Fruit fly (Drosophila melanogaster) whole organism, embryonic: ENCODE data around the gene CG4972.

Experiments used
- Ada2b ChIP-seq: fragments of 200-800 bp; sonication (Bioruptor generic); IDR thresholded peaks from 2 replicates; pipeline ENCODE4 v1.3.6; 2022; ENCODE audit warnings: missing biosample characterization, missing genetic modification characterization
- BEAF-32 ChIP-seq: fragments of 200-800 bp; sonication (Bioruptor generic); optimal IDR thresholded peaks from 3 replicates; lab custom pipeline; 2017; ENCODE audit warnings: missing biosample characterization, missing genetic modification characterization, mild to moderate bottlenecking, moderate library complexity, missing genetic modification reagents
- CG1024 ChIP-seq: fragments of 200-800 bp; sonication (Bioruptor generic); IDR thresholded peaks from 2 replicates; pipeline ENCODE4 v1.3.6; 2022; ENCODE audit warnings: missing biosample characterization, missing genetic modification characterization
- CG10366 ChIP-seq: fragments of 200-800 bp; sonication (Bioruptor generic); IDR thresholded peaks from 2 replicates; pipeline ENCODE4 v1.3.6; 2022; ENCODE audit warnings: missing biosample characterization, missing genetic modification characterization
- CG11093 ChIP-seq: fragments of 200-800 bp; sonication (Bioruptor generic); IDR thresholded peaks from 3 replicates; pipeline ENCODE4 v1.3.6; 2022; ENCODE audit warnings: missing biosample characterization, missing genetic modification characterization
- CG11247 ChIP-seq: fragments of 200-800 bp; sonication (Bioruptor generic); IDR thresholded peaks from 2 replicates; pipeline ENCODE4 v1.3.6; 2022; ENCODE audit warnings: missing biosample characterization, missing genetic modification characterization
- CG12299 ChIP-seq: fragments of 200-800 bp; sonication (Bioruptor generic); optimal IDR thresholded peaks from 2 replicates; lab custom pipeline; 2018; ENCODE audit warnings: missing biosample characterization, mild to moderate bottlenecking, missing genetic modification characterization
- CG1233 ChIP-seq: fragments of 200-800 bp; sonication (Bioruptor generic); optimal IDR thresholded peaks from 4 replicates; lab custom pipeline; 2018; ENCODE audit warnings: missing biosample characterization, mild to moderate bottlenecking, missing genetic modification characterization
- CG13123 ChIP-seq: fragments of 200-800 bp; sonication (Bioruptor generic); optimal IDR thresholded peaks from 2 replicates; lab custom pipeline; 2016; ENCODE audit warnings: missing biosample characterization, missing genetic modification characterization
- CG17385 ChIP-seq: fragments of 200-800 bp; sonication (Bioruptor generic); optimal IDR thresholded peaks from 3 replicates; lab custom pipeline; 2018; ENCODE audit warnings: missing biosample characterization, mild to moderate bottlenecking, missing genetic modification characterization
- CG17568 ChIP-seq: fragments of 200-800 bp; sonication (Bioruptor generic); optimal IDR thresholded peaks from 2 replicates; lab custom pipeline; 2018; ENCODE audit warnings: missing biosample characterization, mild to moderate bottlenecking, missing genetic modification characterization, moderate library complexity
- CG17612 ChIP-seq: fragments of 200-800 bp; sonication (Bioruptor generic); IDR thresholded peaks from 2 replicates; pipeline ENCODE4 v1.3.6; 2022; ENCODE audit warnings: missing biosample characterization, missing genetic modification characterization
- CG18599 ChIP-seq: fragments of 200-800 bp; sonication (Bioruptor generic); optimal IDR thresholded peaks from 3 replicates; lab custom pipeline; 2017; ENCODE audit warnings: missing biosample characterization, missing genetic modification characterization, mild to moderate bottlenecking, moderate library complexity, missing genetic modification reagents
- CG2712 ChIP-seq: fragments of 200-800 bp; optimal IDR thresholded peaks from 3 replicates; lab custom pipeline; 2019; ENCODE audit warnings: missing biosample characterization, mild to moderate bottlenecking, missing genetic modification characterization, moderate library complexity
- CG30403 ChIP-seq: fragments of 200-800 bp; sonication (Bioruptor generic); optimal IDR thresholded peaks from 3 replicates; lab custom pipeline; 2016; ENCODE audit warnings: missing biosample characterization, missing genetic modification characterization
- CG3065 ChIP-seq: fragments of 200-800 bp; sonication (Bioruptor generic); optimal IDR thresholded peaks from 2 replicates; lab custom pipeline; 2016; ENCODE audit warnings: missing biosample characterization, missing genetic modification characterization
- CG33557 ChIP-seq: fragments of 200-800 bp; sonication (Bioruptor generic); optimal IDR thresholded peaks from 2 replicates; lab custom pipeline; 2019; ENCODE audit warnings: missing biosample characterization, mild to moderate bottlenecking, missing genetic modification characterization, moderate library complexity
- CG4617 ChIP-seq: fragments of 200-800 bp; sonication (Bioruptor generic); optimal IDR thresholded peaks from 3 replicates; lab custom pipeline; 2016; ENCODE audit warnings: missing biosample characterization, missing genetic modification characterization, borderline replicate concordance
- CG7372 ChIP-seq: fragments of 200-800 bp; sonication (Bioruptor generic); IDR thresholded peaks from 2 replicates; pipeline ENCODE4 v1.3.6; 2022; ENCODE audit warnings: missing biosample characterization, missing genetic modification characterization
- CG9609 ChIP-seq: fragments of 200-800 bp; sonication (Bioruptor generic); optimal IDR thresholded peaks from 3 replicates; lab custom pipeline; 2016; ENCODE audit warnings: missing biosample characterization, missing genetic modification characterization
- CoRest ChIP-seq: fragments of 200-800 bp; sonication (Bioruptor generic); optimal IDR thresholded peaks from 3 replicates; lab custom pipeline; 2018; ENCODE audit warnings: missing biosample characterization, mild to moderate bottlenecking, missing genetic modification characterization, moderate library complexity
- Fer3 ChIP-seq: fragments of 200-800 bp; sonication (Bioruptor generic); optimal IDR thresholded peaks from 2 replicates; lab custom pipeline; 2018; ENCODE audit warnings: missing biosample characterization, mild to moderate bottlenecking, missing genetic modification characterization, moderate library complexity
- Gsc ChIP-seq: fragments of 200-800 bp; sonication (Bioruptor generic); IDR thresholded peaks from 2 replicates; pipeline ENCODE4 v1.3.6; 2022; ENCODE audit warnings: missing biosample characterization, missing genetic modification characterization
- HLH54F ChIP-seq: fragments of 200-800 bp; sonication (Bioruptor generic); optimal IDR thresholded peaks from 3 replicates; lab custom pipeline; 2016; ENCODE audit warnings: missing biosample characterization, missing genetic modification characterization
- Hr78 ChIP-seq, 2 experiments: fragments of 200-800 bp in 1 of 2; fragments of >200 bp in 1 of 2; sonication (Bioruptor generic) in 1 of 2; optimal IDR thresholded peaks; 2 replicates each; lab custom pipeline; 2017 to 2019; ENCODE audit warnings: missing biosample characterization in 2 of 2, missing genetic modification characterization in 2 of 2, mild to moderate bottlenecking in 1 of 2, moderate library complexity in 1 of 2
- Lim3 ChIP-seq: fragments of 200-800 bp; sonication (Bioruptor generic); IDR thresholded peaks from 2 replicates; pipeline ENCODE4 v1.3.6; 2022; ENCODE audit warnings: missing biosample characterization, missing genetic modification characterization
- MBD-R2 ChIP-seq: fragments of 200-800 bp; sonication (Bioruptor generic); IDR thresholded peaks from 2 replicates; pipeline ENCODE4 v1.3.6; 2022; ENCODE audit warnings: missing biosample characterization, missing genetic modification characterization
- Mad ChIP-seq: fragments of 200-800 bp; sonication (Bioruptor generic); optimal IDR thresholded peaks from 2 replicates; lab custom pipeline; 2016; ENCODE audit warnings: missing biosample characterization, missing genetic modification characterization
- Meics ChIP-seq: fragments of 200-800 bp; sonication (Bioruptor generic); optimal IDR thresholded peaks from 2 replicates; lab custom pipeline; 2017; ENCODE audit warnings: missing biosample characterization, mild to moderate bottlenecking, missing genetic modification characterization
- PHDP ChIP-seq: fragments of 200-800 bp; sonication (Bioruptor generic); optimal IDR thresholded peaks from 3 replicates; lab custom pipeline; 2018; ENCODE audit warnings: missing biosample characterization, mild to moderate bottlenecking, missing genetic modification characterization, moderate library complexity
- Pdp1 ChIP-seq, 2 experiments: fragments of 200-800 bp; sonication (Bioruptor generic); optimal IDR thresholded peaks; 3 replicates each; lab custom pipeline; 2016; ENCODE audit warnings: missing biosample characterization in 2 of 2, missing genetic modification characterization in 2 of 2, mild to moderate bottlenecking in 1 of 2, moderate library complexity in 1 of 2
- Six4 ChIP-seq: fragments of 200-800 bp; sonication (Bioruptor generic); optimal IDR thresholded peaks from 2 replicates; lab custom pipeline; 2016; ENCODE audit warnings: missing biosample characterization, missing genetic modification characterization
- Sry-β ChIP-seq: fragments of 200-800 bp; sonication (Bioruptor generic); optimal IDR thresholded peaks from 2 replicates; lab custom pipeline; 2018; ENCODE audit warnings: missing biosample characterization, mild to moderate bottlenecking, missing genetic modification characterization, moderate library complexity
- Ssrp ChIP-seq: fragments of 200-800 bp; sonication (Bioruptor generic); optimal IDR thresholded peaks from 2 replicates; lab custom pipeline; 2018; ENCODE audit warnings: missing biosample characterization, mild to moderate bottlenecking, missing genetic modification characterization, moderate library complexity
- bsh ChIP-seq, 2 experiments: fragments of 200-800 bp; sonication (Bioruptor generic); optimal IDR thresholded peaks; 2 replicates each; lab custom pipeline; 2017 to 2018; ENCODE audit warnings: mild to moderate bottlenecking in 2 of 2, missing biosample characterization in 2 of 2, missing genetic modification characterization in 2 of 2, moderate library complexity in 1 of 2
- corto ChIP-seq: fragments of 200-800 bp; sonication (Bioruptor generic); optimal IDR thresholded peaks from 2 replicates; lab custom pipeline; 2016; ENCODE audit warnings: missing biosample characterization, mild to moderate bottlenecking, missing genetic modification characterization, moderate library complexity
- dmrt11E ChIP-seq: fragments of 200-800 bp; sonication (Bioruptor generic); optimal IDR thresholded peaks from 3 replicates; lab custom pipeline; 2018; ENCODE audit warnings: missing biosample characterization, mild to moderate bottlenecking, missing genetic modification characterization, moderate library complexity
- dpn ChIP-seq, 2 experiments: fragments of 200-800 bp; sonication (Bioruptor generic); optimal IDR thresholded peaks; 3 replicates each; lab custom pipeline; 2016; ENCODE audit warnings: missing biosample characterization in 2 of 2, missing genetic modification characterization in 2 of 2
- gce ChIP-seq: fragments of 200-800 bp; sonication (Bioruptor generic); IDR thresholded peaks from 3 replicates; pipeline ENCODE4 v1.3.6; 2022; ENCODE audit warnings: missing biosample characterization, missing genetic modification characterization
- her ChIP-seq: fragments of 200-800 bp; sonication (Bioruptor generic); optimal IDR thresholded peaks from 2 replicates; lab custom pipeline; 2016; ENCODE audit warnings: missing biosample characterization, missing genetic modification characterization
- hth ChIP-seq: fragments of >200 bp; optimal IDR thresholded peaks from 2 replicates; lab custom pipeline; 2017; ENCODE audit warnings: inconsistent platforms
- prd ChIP-seq, 3 experiments: fragments of >200 bp in 2 of 3; fragments of 200-800 bp in 1 of 3; sonication (Bioruptor generic) in 1 of 3; optimal IDR thresholded peaks in 2 of 3; IDR thresholded peaks in 1 of 3; 2 replicates in 2 of 3; 3 replicates in 1 of 3; pipeline versions ENCODE4 v1.3.6 to Lab custom; 2017 to 2022; ENCODE audit warnings: missing biosample characterization in 1 of 3, missing genetic modification characterization in 1 of 3
- seq ChIP-seq: fragments of 200-800 bp; sonication (Bioruptor generic); IDR thresholded peaks from 2 replicates; pipeline ENCODE4 v1.3.6; 2022; ENCODE audit warnings: missing biosample characterization, missing genetic modification characterization
- sob ChIP-seq: fragments of 200-800 bp; sonication (Bioruptor generic); IDR thresholded peaks from 2 replicates; pipeline ENCODE4 v1.3.6; 2022; ENCODE audit warnings: missing biosample characterization, missing genetic modification characterization
- ssp ChIP-seq: fragments of 200-800 bp; sonication (Bioruptor generic); IDR thresholded peaks from 2 replicates; pipeline ENCODE4 v1.3.6; 2022; ENCODE audit warnings: missing biosample characterization, missing genetic modification characterization
- tio ChIP-seq: fragments of 200-800 bp; sonication (Bioruptor generic); optimal IDR thresholded peaks from 2 replicates; lab custom pipeline; 2017; ENCODE audit warnings: missing biosample characterization, missing genetic modification characterization, inconsistent platforms
- unpg ChIP-seq: fragments of 200-800 bp; sonication (Bioruptor generic); optimal IDR thresholded peaks from 3 replicates; lab custom pipeline; 2018; ENCODE audit warnings: missing biosample characterization, mild to moderate bottlenecking, missing genetic modification characterization, moderate library complexity
- zfh2 ChIP-seq: fragments of 200-800 bp; sonication (Bioruptor generic); optimal IDR thresholded peaks from 2 replicates; lab custom pipeline; 2016; ENCODE audit warnings: missing biosample characterization, missing genetic modification characterization

Gene CG4972

DNA sequence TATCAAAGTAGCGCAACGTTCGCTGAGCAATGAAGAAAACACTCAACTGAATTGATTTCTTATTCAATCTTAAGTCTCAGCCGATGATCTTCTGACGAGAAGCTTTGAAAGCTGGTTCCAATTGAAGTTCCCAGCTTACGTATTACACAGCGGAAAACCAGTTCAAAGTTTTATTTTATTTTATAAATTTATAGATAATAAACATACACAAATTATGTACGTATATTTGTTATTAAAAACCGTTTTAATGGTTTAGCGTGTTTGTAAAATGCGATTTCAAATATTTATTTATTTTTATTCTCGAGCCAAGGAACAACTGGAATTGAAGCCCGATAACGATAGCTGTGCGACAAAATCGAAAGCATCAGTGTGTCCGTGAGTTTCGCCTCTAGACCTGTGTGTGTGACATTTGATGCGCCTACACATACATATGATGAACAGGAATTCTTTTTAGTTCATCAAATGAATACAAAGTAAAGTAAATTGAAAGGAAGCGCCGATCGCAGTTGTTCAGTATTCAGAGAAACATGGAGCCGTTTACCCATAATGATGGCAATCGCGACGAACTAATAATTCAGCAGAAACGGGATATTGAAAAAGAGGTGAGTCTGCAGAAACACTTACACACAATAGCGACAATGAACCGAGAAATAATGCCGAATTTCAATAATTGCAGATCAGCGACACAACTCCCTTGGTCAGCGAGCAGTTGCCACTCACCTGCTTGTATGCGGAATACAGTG, 7.9 kb upstream of the CG4972 start, which contains the start of the genes CG5390 and CG4968 (continued):
- TF ChIP-seq CG3065 (GFP tag; lab: Kevin White, UChicago) (no peak), CG13123 (peak; percentile 14), CG33557 (peak; percentile 32), Hr78 (GFP tag; optimal IDR thresholded peaks at IDR 0.05; lab: Kevin White, UChicago) (peak in 1 of 2 experiments; percentile 20), CoRest (tag; lab: Kevin White, UChicago) (peak; percentile 79), bsh (GFP tag; optimal IDR thresholded peaks at IDR 0.05; lab: Kevin White, UChicago) (peak in 1 of 2 experiments; percentile 74), Lim3 (GFP tag; lab: Robert Waterston, UW) (no peak), BEAF-32 (GFP tag; lab: Kevin White, UChicago) (peak; percentile 60), HLH54F (GFP tag; lab: Kevin White, UChicago) (peak; percentile 6), CG17612 (GFP tag; lab: Robert Waterston, UW) (no peak), Sry-β (GFP tag; lab: Kevin White, UChicago) (peak; percentile 1), prd (optimal IDR thresholded peaks at IDR 0.05; lab: Kevin White, UChicago) (no peak), prd (GFP tag; IDR thresholded peaks at IDR 0.05; lab: Robert Waterston, UW) (no peak), dpn (GFP tag; optimal IDR thresholded peaks at IDR 0.05; lab: Kevin White, UChicago) (peak; percentile 44 to 69), MBD-R2 (peak; percentile 87), unpg (GFP tag; lab: Kevin White, UChicago) (peak; percentile 81), corto (GFP tag; lab: Kevin White, UChicago) (peak; percentile 79), ssp (GFP tag; lab: Robert Waterston, UW) (0 out of 2 replicates have a peak, but pooled peaks have one; percentile 17), CG9609 (GFP tag; lab: Kevin White, UChicago) (no peak), CG12299 (tag; lab: Kevin White, UChicago) (peak; percentile 73), Meics (GFP tag; lab: Kevin White, UChicago) (peak; percentile 78), CG1233 (GFP tag; lab: Kevin White, UChicago) (peak; percentile 46), gce (GFP tag; lab: Robert Waterston, UW) (peak; percentile 53; the same call in 1 of the 3 replicates), CG18599 (GFP tag; lab: Kevin White, UChicago) (peak; percentile 79), CG10366 (GFP tag; lab: Robert Waterston, UW) (peak; percentile 72), PHDP (tag; lab: Kevin White, UChicago) (peak; percentile 80), CG1024 (GFP tag; lab: Robert Waterston, UW) (peak; percentile 17; the same call in 1 of the 2 replicates), Pdp1 (GFP tag; optimal IDR thresholded peaks at IDR 0.05; lab: Kevin White, UChicago) (peak in 1 of 2 experiments; percentile 42), CG17568 (GFP tag; lab: Kevin White, UChicago) (peak; percentile 57), CG4617 (peak; percentile 72), her (GFP tag; lab: Kevin White, UChicago) (no peak), dmrt11E (tag; lab: Kevin White, UChicago) (peak; percentile 7), Gsc (GFP tag; lab: Robert Waterston, UW) (no peak), Ada2b (GFP tag; lab: Robert Waterston, UW) (peak; percentile 63), tio (peak; percentile 22), CG11247 (GFP tag; lab: Robert Waterston, UW) (0 out of 2 replicates have a peak, but pooled peaks have one; percentile 34), CG11093 (no peak), CG2712 (tag; lab: Kevin White, UChicago) (peak; percentile 78), Ssrp (tag; lab: Kevin White, UChicago) (peak; percentile 49), CG17385 (GFP tag; lab: Kevin White, UChicago) (peak; percentile 68), seq (GFP tag; lab: Robert Waterston, UW) (0 out of 2 replicates have a peak, but pooled peaks have one; percentile 34), CG30403 (GFP tag; lab: Kevin White, UChicago) (peak; percentile 73), hth (lab: Kevin White, UChicago) (no peak), zfh2 (peak; percentile 5), sob (GFP tag; lab: Robert Waterston, UW) (peak; percentile 65), CG7372 (peak; percentile 66), Six4 (GFP tag; lab: Kevin White, UChicago) (peak; percentile 18), Mad (GFP tag; lab: Kevin White, UChicago) (peak; percentile 14), Fer3 (tag; lab: Kevin White, UChicago) (peak; percentile 77)
